Fruit fly (Drosophila melanogaster) whole organism, embryonic: Measurements from ENCODE around the gene kis.

Experiments
- Adf1 ChIP-seq: fragments of 200-800 bp; sonication (Bioruptor generic); IDR thresholded peaks from 2 replicates; pipeline ENCODE4 v1.3.6; 2022; ENCODE audit warnings: missing biosample characterization, missing genetic modification characterization
- Antp ChIP-seq: fragments of 200-800 bp; sonication (Bioruptor generic); optimal IDR thresholded peaks from 3 replicates; lab custom pipeline; 2016; ENCODE audit warnings: missing biosample characterization, missing genetic modification characterization
- Atf6 ChIP-seq: fragments of 200-800 bp; sonication (Bioruptor generic); IDR thresholded peaks from 2 replicates; pipeline ENCODE4 v1.3.6; 2022; ENCODE audit warnings: missing biosample characterization, missing genetic modification characterization
- B-H2 ChIP-seq: fragments of 200-800 bp; sonication (Bioruptor generic); optimal IDR thresholded peaks from 2 replicates; lab custom pipeline; 2018; ENCODE audit warnings: missing biosample characterization, mild to moderate bottlenecking, missing genetic modification characterization
- Bgb ChIP-seq: fragments of 200-800 bp; sonication (Bioruptor generic); IDR thresholded peaks from 2 replicates; pipeline ENCODE4 v1.3.6; 2022; ENCODE audit warnings: missing biosample characterization, missing genetic modification characterization; ENCODE audit not compliant: partially characterized antibody
- CG10654 ChIP-seq: fragments of 200-800 bp; sonication (Bioruptor generic); optimal IDR thresholded peaks from 2 replicates; lab custom pipeline; 2016; ENCODE audit warnings: missing biosample characterization, missing genetic modification characterization
- CG11504 ChIP-seq: fragments of 200-800 bp; sonication (Bioruptor generic); optimal IDR thresholded peaks from 3 replicates; lab custom pipeline; 2019; ENCODE audit warnings: missing biosample characterization, mild to moderate bottlenecking, missing genetic modification characterization, moderate library complexity
- CG11560 ChIP-seq: fragments of 200-800 bp; sonication (Bioruptor generic); IDR thresholded peaks from 3 replicates; pipeline ENCODE4 v1.3.6; 2022; ENCODE audit warnings: missing biosample characterization, missing genetic modification characterization
- CG12071 ChIP-seq: fragments of 200-800 bp; sonication (Bioruptor generic); optimal IDR thresholded peaks from 3 replicates; lab custom pipeline; 2018; ENCODE audit warnings: missing biosample characterization, mild to moderate bottlenecking, missing genetic modification characterization
- CG13775 ChIP-seq: fragments of 200-800 bp; sonication (Bioruptor generic); optimal IDR thresholded peaks from 3 replicates; lab custom pipeline; 2017; ENCODE audit warnings: missing biosample characterization, mild to moderate bottlenecking, missing genetic modification characterization
- CG1832 ChIP-seq: fragments of 200-800 bp; sonication (Bioruptor generic); optimal IDR thresholded peaks from 2 replicates; lab custom pipeline; 2017; ENCODE audit warnings: missing biosample characterization, mild to moderate bottlenecking, missing genetic modification characterization, inconsistent platforms
- CG18619 ChIP-seq: fragments of 200-800 bp; sonication (Bioruptor generic); optimal IDR thresholded peaks from 3 replicates; lab custom pipeline; 2017; ENCODE audit warnings: missing biosample characterization, mild to moderate bottlenecking, missing genetic modification characterization
- CG2120 ChIP-seq: fragments of 200-800 bp; sonication (Bioruptor generic); optimal IDR thresholded peaks from 3 replicates; lab custom pipeline; 2016; ENCODE audit warnings: missing biosample characterization, missing genetic modification characterization
- CG32772 ChIP-seq: fragments of 200-800 bp; sonication (Bioruptor generic); IDR thresholded peaks from 2 replicates; pipeline ENCODE4 v1.3.6; 2022; ENCODE audit warnings: missing biosample characterization, missing genetic modification characterization
- CG34224 ChIP-seq: fragments of 200-800 bp; sonication (Bioruptor generic); IDR thresholded peaks from 3 replicates; pipeline ENCODE4 v1.3.6; 2022; ENCODE audit warnings: missing biosample characterization, missing genetic modification characterization; ENCODE audit not compliant: partially characterized antibody
- CG6765 ChIP-seq: fragments of 200-800 bp; sonication (Bioruptor generic); optimal IDR thresholded peaks from 3 replicates; lab custom pipeline; 2017; ENCODE audit warnings: missing biosample characterization, mild to moderate bottlenecking, missing genetic modification characterization
- CG7786 ChIP-seq: fragments of 200-800 bp; sonication (Bioruptor generic); optimal IDR thresholded peaks from 2 replicates; lab custom pipeline; 2016; ENCODE audit warnings: missing biosample characterization, missing genetic modification characterization
- CG7928 ChIP-seq: fragments of 200-800 bp; sonication (Bioruptor generic); optimal IDR thresholded peaks from 2 replicates; lab custom pipeline; 2017; ENCODE audit warnings: missing biosample characterization, mild to moderate bottlenecking, missing genetic modification characterization
- CkIIα-i1 ChIP-seq: fragments of 200-800 bp; sonication (Bioruptor generic); IDR thresholded peaks from 2 replicates; pipeline ENCODE4 v1.3.6; 2022; ENCODE audit warnings: missing biosample characterization, missing genetic modification characterization
- Dad ChIP-seq: fragments of 200-800 bp; sonication (Bioruptor generic); optimal IDR thresholded peaks from 3 replicates; lab custom pipeline; 2016; ENCODE audit warnings: missing biosample characterization, missing genetic modification characterization
- Dip2 ChIP-seq: fragments of 200-800 bp; sonication (Bioruptor generic); IDR thresholded peaks from 2 replicates; pipeline ENCODE4 v1.3.6; 2022; ENCODE audit warnings: missing biosample characterization, missing genetic modification characterization
- Fer1 ChIP-seq: fragments of 200-800 bp; sonication (Bioruptor generic); optimal IDR thresholded peaks from 2 replicates; lab custom pipeline; 2017; ENCODE audit warnings: missing biosample characterization, mild to moderate bottlenecking, missing genetic modification characterization
- Gsc ChIP-seq: fragments of 200-800 bp; sonication (Bioruptor generic); IDR thresholded peaks from 2 replicates; pipeline ENCODE4 v1.3.6; 2022; ENCODE audit warnings: missing biosample characterization, missing genetic modification characterization
- HHEX ChIP-seq: fragments of 200-800 bp; sonication (Bioruptor generic); optimal IDR thresholded peaks from 3 replicates; lab custom pipeline; 2017; ENCODE audit warnings: missing biosample characterization, mild to moderate bottlenecking, missing genetic modification characterization, missing genetic modification reagents
- Neu2 ChIP-seq: fragments of 200-800 bp; sonication (Bioruptor generic); optimal IDR thresholded peaks from 3 replicates; lab custom pipeline; 2016; ENCODE audit warnings: missing biosample characterization, missing genetic modification characterization, borderline replicate concordance
- Tbp ChIP-seq: fragments of >200 bp; optimal IDR thresholded peaks from 2 replicates; lab custom pipeline; 2018; ENCODE audit warnings: missing biosample characterization, missing genetic modification characterization
- Trl ChIP-seq, 3 experiments: fragments of >200 bp in 2 of 3; fragments of 200-800 bp in 1 of 3; sonication (Bioruptor generic) in 1 of 3; optimal IDR thresholded peaks; 2 replicates in 1 of 3; 3 replicates in 2 of 3; lab custom pipeline; 2016 to 2017; ENCODE audit warnings: missing biosample characterization in 1 of 3, missing genetic modification characterization in 1 of 3
- YL-1 ChIP-seq: fragments of 200-800 bp; sonication (Bioruptor generic); optimal IDR thresholded peaks from 3 replicates; lab custom pipeline; 2017; ENCODE audit warnings: missing biosample characterization, mild to moderate bottlenecking, missing genetic modification characterization
- amos ChIP-seq: fragments of 200-800 bp; sonication (Bioruptor generic); IDR thresholded peaks from 2 replicates; pipeline ENCODE4 v1.3.6; 2022; ENCODE audit warnings: missing biosample characterization, missing genetic modification characterization; ENCODE audit not compliant: partially characterized antibody
- bigmax ChIP-seq: fragments of 200-800 bp; sonication (Bioruptor generic); optimal IDR thresholded peaks from 2 replicates; lab custom pipeline; 2018; ENCODE audit warnings: missing biosample characterization, mild to moderate bottlenecking, missing genetic modification characterization
- bsh ChIP-seq, 2 experiments: fragments of 200-800 bp; sonication (Bioruptor generic); optimal IDR thresholded peaks; 2 replicates each; lab custom pipeline; 2017 to 2018; ENCODE audit warnings: mild to moderate bottlenecking in 2 of 2, missing biosample characterization in 2 of 2, missing genetic modification characterization in 2 of 2, moderate library complexity in 1 of 2
- cad ChIP-seq: fragments of >200 bp; optimal IDR thresholded peaks from 2 replicates; lab custom pipeline; 2017; ENCODE audit warnings: missing biosample characterization, missing genetic modification characterization
- cg ChIP-seq: fragments of 200-800 bp; sonication (Bioruptor generic); optimal IDR thresholded peaks from 3 replicates; lab custom pipeline; 2019; ENCODE audit warnings: missing biosample characterization, mild to moderate bottlenecking, missing genetic modification characterization, moderate library complexity
- chn ChIP-seq: fragments of 200-800 bp; sonication (Bioruptor generic); optimal IDR thresholded peaks from 2 replicates; lab custom pipeline; 2016; ENCODE audit warnings: missing biosample characterization, missing genetic modification characterization
- corto ChIP-seq: fragments of 200-800 bp; sonication (Bioruptor generic); optimal IDR thresholded peaks from 2 replicates; lab custom pipeline; 2016; ENCODE audit warnings: missing biosample characterization, mild to moderate bottlenecking, missing genetic modification characterization, moderate library complexity
- dimm ChIP-seq: fragments of 200-800 bp; sonication (Bioruptor generic); IDR thresholded peaks from 2 replicates; pipeline ENCODE4 v1.3.6; 2022; ENCODE audit warnings: missing biosample characterization, missing genetic modification characterization
- dm ChIP-seq: fragments of 200-800 bp; sonication (Bioruptor generic); optimal IDR thresholded peaks from 3 replicates; lab custom pipeline; 2016; ENCODE audit warnings: missing biosample characterization, missing genetic modification characterization
- dpn ChIP-seq, 2 experiments: fragments of 200-800 bp; sonication (Bioruptor generic); optimal IDR thresholded peaks; 3 replicates each; lab custom pipeline; 2016; ENCODE audit warnings: missing biosample characterization in 2 of 2, missing genetic modification characterization in 2 of 2
- en ChIP-seq: fragments of 200-800 bp; sonication (Bioruptor generic); optimal IDR thresholded peaks from 2 replicates; lab custom pipeline; 2016; ENCODE audit warnings: missing biosample characterization, missing genetic modification characterization
- eyg ChIP-seq: fragments of 200-800 bp; sonication (Bioruptor generic); optimal IDR thresholded peaks from 3 replicates; lab custom pipeline; 2016; ENCODE audit warnings: missing biosample characterization, missing genetic modification characterization
- insv ChIP-seq, 2 experiments: fragments of 200-800 bp; sonication (Bioruptor generic); optimal IDR thresholded peaks; 3 replicates each; lab custom pipeline; 2016 to 2018; ENCODE audit warnings: missing biosample characterization in 2 of 2, missing genetic modification characterization in 2 of 2
- lbe ChIP-seq: fragments of 200-800 bp; sonication (Bioruptor generic); optimal IDR thresholded peaks from 2 replicates; lab custom pipeline; 2016; ENCODE audit warnings: missing biosample characterization, mild to moderate bottlenecking, missing genetic modification characterization
- nerfin-1 ChIP-seq: fragments of 200-800 bp; sonication (Bioruptor generic); optimal IDR thresholded peaks from 3 replicates; lab custom pipeline; 2019; ENCODE audit warnings: missing biosample characterization, mild to moderate bottlenecking, missing genetic modification characterization, moderate library complexity
- peb ChIP-seq: fragments of 200-800 bp; sonication (Bioruptor generic); IDR thresholded peaks from 2 replicates; pipeline ENCODE4 v1.3.6; 2022; ENCODE audit warnings: missing biosample characterization, missing genetic modification characterization
- run ChIP-seq: fragments of 200-800 bp; sonication (Bioruptor generic); optimal IDR thresholded peaks from 3 replicates; lab custom pipeline; 2018; ENCODE audit warnings: missing biosample characterization, mild to moderate bottlenecking, missing genetic modification characterization
- sob ChIP-seq: fragments of 200-800 bp; sonication (Bioruptor generic); IDR thresholded peaks from 2 replicates; pipeline ENCODE4 v1.3.6; 2022; ENCODE audit warnings: missing biosample characterization, missing genetic modification characterization
- ssp ChIP-seq: fragments of 200-800 bp; sonication (Bioruptor generic); IDR thresholded peaks from 2 replicates; pipeline ENCODE4 v1.3.6; 2022; ENCODE audit warnings: missing biosample characterization, missing genetic modification characterization
- yki ChIP-seq: fragments of >200 bp; optimal IDR thresholded peaks from 3 replicates; lab custom pipeline; 2018
- zfh1 ChIP-seq: fragments of 200-800 bp; sonication (Bioruptor generic); IDR thresholded peaks from 3 replicates; pipeline ENCODE4 v1.3.6; 2022; ENCODE audit warnings: missing biosample characterization, missing genetic modification characterization
- zfh2 ChIP-seq: fragments of 200-800 bp; sonication (Bioruptor generic); optimal IDR thresholded peaks from 2 replicates; lab custom pipeline; 2016; ENCODE audit warnings: missing biosample characterization, missing genetic modification characterization

kis gene

DNA sequence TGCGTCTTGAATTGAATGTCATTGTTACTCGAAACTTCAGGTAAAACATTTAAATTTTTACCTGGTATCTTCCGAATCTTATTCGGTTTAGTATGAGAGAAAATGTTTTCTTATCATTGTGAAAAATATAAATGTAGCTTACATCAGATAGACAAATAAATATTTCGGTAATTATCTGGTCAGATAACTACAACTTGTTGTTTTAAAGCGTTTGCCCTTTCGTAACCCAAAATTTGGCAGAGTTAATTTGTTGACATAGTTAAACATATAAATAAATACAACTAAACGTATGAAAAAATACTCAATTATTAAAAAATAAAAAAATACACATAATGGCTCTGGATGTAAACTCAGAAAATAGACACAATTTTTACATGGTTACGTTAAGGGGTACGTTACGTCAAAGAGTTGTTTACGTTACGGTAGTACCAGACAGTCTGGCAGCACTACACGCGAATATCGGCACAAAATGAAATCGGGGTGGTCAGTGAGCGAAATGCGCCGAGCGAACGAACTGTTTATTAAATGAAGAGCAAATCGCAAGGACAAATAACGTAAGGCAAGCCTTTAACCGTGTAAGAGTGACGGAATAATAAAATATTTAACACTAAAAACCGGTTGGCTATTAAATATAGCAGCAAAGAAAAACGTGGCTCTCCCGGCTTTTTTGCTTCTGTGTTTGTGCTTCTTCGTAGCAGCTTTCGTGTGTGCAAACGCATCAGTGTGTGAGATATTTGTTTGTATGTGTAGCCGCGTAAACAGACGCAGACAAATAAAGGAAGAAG, 68.1 kb downstream of the kis start (continued):
- TF ChIP-seq Adf1 (GFP tag; lab: Robert Waterston, UW) (no peak), CG7928 (GFP tag; lab: Kevin White, UChicago) (no peak), zfh2 (GFP tag; lab: Kevin White, UChicago) (no peak), CG18619 (GFP tag; lab: Kevin White, UChicago) (no peak), dpn (GFP tag; optimal IDR thresholded peaks at IDR 0.05; lab: Kevin White, UChicago) (no peak), Bgb (GFP tag; lab: Robert Waterston, UW) (peak; percentile 60; the same call in 1 of the 2 replicates), zfh1 (GFP tag; lab: Robert Waterston, UW) (no peak), CG1832 (GFP tag; lab: Kevin White, UChicago) (no peak), peb (GFP tag; lab: Robert Waterston, UW) (no peak), run (tag; lab: Kevin White, UChicago) (no peak), eyg (GFP tag; lab: Kevin White, UChicago) (no peak), CG11504 (tag; lab: Kevin White, UChicago) (peak; percentile 55), lbe (peak; percentile 33), bsh (GFP tag; optimal IDR thresholded peaks at IDR 0.05; lab: Kevin White, UChicago) (no peak), dm (GFP tag; lab: Kevin White, UChicago) (peak; percentile 2), corto (peak; percentile 54), cg (GFP tag; lab: Kevin White, UChicago) (peak; percentile 93), Dip2 (no peak), CG32772 (no peak), sob (GFP tag; lab: Robert Waterston, UW) (no peak), yki (no peak), CG10654 (no peak), CG7786 (GFP tag; lab: Kevin White, UChicago) (no peak), dimm (GFP tag; lab: Robert Waterston, UW) (no peak), CG13775 (GFP tag; lab: Kevin White, UChicago) (no peak), HHEX (GFP tag; lab: Kevin White, UChicago) (no peak), B-H2 (GFP tag; lab: Kevin White, UChicago) (no peak), Tbp (no peak), Fer1 (GFP tag; lab: Kevin White, UChicago) (peak; percentile 44), chn (GFP tag; lab: Kevin White, UChicago) (no peak), Antp (GFP tag; lab: Kevin White, UChicago) (no peak), CkIIα-i1 (GFP tag; lab: Robert Waterston, UW) (no peak), CG12071 (GFP tag; lab: Kevin White, UChicago) (no peak), insv (GFP tag; optimal IDR thresholded peaks at IDR 0.05; lab: Kevin White, UChicago) (no peak), nerfin-1 (peak; percentile 38), Trl (optimal IDR thresholded peaks at IDR 0.05; lab: Kevin White, UChicago) (peak in 1 of 2 experiments; percentile 28), Trl (GFP tag; optimal IDR thresholded peaks at IDR 0.05; lab: Kevin White, UChicago) (no peak), Gsc (GFP tag; lab: Robert Waterston, UW) (no peak), CG11560 (tag; lab: Robert Waterston, UW) (no peak), en (GFP tag; lab: Kevin White, UChicago) (no peak), Dad (no peak), cad (GFP tag; lab: Kevin White, UChicago) (no peak), CG2120 (no peak), CG6765 (GFP tag; lab: Kevin White, UChicago) (no peak), amos (GFP tag; lab: Robert Waterston, UW) (no peak; the same call in 1 of the 2 replicates), YL-1 (GFP tag; lab: Kevin White, UChicago) (peak; percentile 25), ssp (GFP tag; lab: Robert Waterston, UW) (no peak), Atf6 (no peak), CG34224 (GFP tag; lab: Robert Waterston, UW) (peak; percentile 59), bigmax (GFP tag; lab: Kevin White, UChicago) (no peak), Neu2 (peak; percentile 0)
